Worm (Caenorhabditis elegans): Measurements from ENCODE around the gene glo-4.

DNA sequence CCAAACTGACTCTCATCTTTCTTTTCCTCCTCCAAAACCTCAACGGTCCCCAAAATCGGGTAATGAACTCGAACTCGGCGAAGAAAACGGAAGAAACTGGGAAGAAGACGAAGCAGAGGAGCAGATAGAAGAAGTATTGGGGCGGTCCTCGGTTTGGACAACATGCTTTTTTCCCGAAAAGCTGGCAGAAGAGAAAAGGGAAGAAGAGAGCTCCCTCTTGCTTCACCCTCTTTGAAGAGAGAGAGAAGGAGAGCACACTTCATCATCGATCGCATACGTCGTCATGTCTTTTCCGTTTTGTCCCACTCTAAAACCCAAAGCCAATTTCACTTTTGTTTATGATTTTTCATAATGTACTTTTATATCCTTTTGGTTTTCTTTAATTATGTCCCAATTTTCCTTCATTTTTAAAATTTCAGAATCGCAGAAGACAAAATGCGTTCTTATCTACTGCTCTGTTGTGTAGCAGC lies 17.3 kb downstream of the glo-4 start, which contains the start of gene F07C3.2:
- TF ChIP-seq nhr-27 (tag; optimal IDR thresholded peaks at IDR 0.05) (no peak), F39B2.1 (GFP tag; IDR thresholded peaks at IDR 0.05) (no peak), ama-1 (optimal IDR thresholded peaks at IDR 0.05) (no peak), ama-1 (GFP tag; optimal IDR thresholded peaks at IDR 0.05) (no peak), madf-6 (GFP tag; IDR thresholded peaks at IDR 0.05) (no peak), F55B11.4 (tag; optimal IDR thresholded peaks at IDR 0.05; ENCODE audit: borderline replicate concordance, insufficient read depth) (no peak), dpl-1 (GFP tag; optimal IDR thresholded peaks at IDR 0.05) (no peak), bed-1 (GFP tag; IDR thresholded peaks at IDR 0.05) (no peak), somi-1 (GFP tag; optimal IDR thresholded peaks at IDR 0.05) (no peak), bed-2 (GFP tag; IDR thresholded peaks at IDR 0.05) (no peak)
